Worm (Caenorhabditis elegans) whole organism, dauer: ENCODE data around the gene klf-1.
"Not testable (repeated sequence)": the region's sequence is repeated elsewhere in the genome, so short reads cannot be mapped to it uniquely, and the experiment has no call there.

Experiments
- unc-62 ChIP-seq: sonication (generic microtip); optimal IDR thresholded peaks from 2 replicates; lab custom pipeline; 2017; ENCODE audit warnings: missing biosample characterization, missing genetic modification reagents, missing genetic modification characterization

The klf-1 gene

ce11 chrIII:2874144-2874868 lies at the start of gene klf-1:
klf-1 (plus strand) TSS chrIII:2874818.
- TF ChIP-seq unc-62 (GFP tag; lab: Kevin White, UChicago): no peak

- TF ChIP-seq unc-62 (GFP tag; lab: Kevin White, UChicago): no peak
Measured at ce11 chrIII:2826770-2827169, 47.8 kb upstream of the klf-1 start, which contains the start of gene Y71H2AM.1. Y71H2AM.1 (plus strand) TSS chrIII:2827070.

ce11 chrIII:2832483-2832882 lies 42.1 kb upstream of the klf-1 start, which contains the start of gene Y71H2AM.29:
Y71H2AM.29 (plus strand) TSS chrIII:2832783.
- TF ChIP-seq unc-62 (GFP tag; lab: Kevin White, UChicago): no peak

- TF ChIP-seq unc-62 (GFP tag; lab: Kevin White, UChicago): no peak
Measured at ce11 chrIII:2834363-2834762, 40.3 kb upstream of the klf-1 start, which contains the start of gene txdc-17. txdc-17 (plus strand) TSS chrIII:2834663.

- TF ChIP-seq unc-62 (GFP tag; lab: Kevin White, UChicago): no peak
Measured at ce11 chrIII:2834998-2835397, 39.6 kb upstream of the klf-1 start.

- TF ChIP-seq unc-62 (GFP tag; lab: Kevin White, UChicago): no peak
Measured at ce11 chrIII:2836339-2836738, 38.3 kb upstream of the klf-1 start, which contains the start of gene josd-1. josd-1 (plus strand) TSS chrIII:2836639.

ce11 chrIII:2840877-2841540 lies 33.6 kb upstream of the klf-1 start, which contains the start of gene Y71H2AR.2:
Y71H2AR.2 (minus strand) TSS chrIII:2840927.
- no peak for TF ChIP-seq unc-62 (GFP tag; lab: Kevin White, UChicago)

- TF ChIP-seq unc-62 (GFP tag; lab: Kevin White, UChicago): no peak
Measured at ce11 chrIII:2841856-2842373, 32.7 kb upstream of the klf-1 start, which contains the start of gene H34I24.2. H34I24.2 (plus strand) TSS chrIII:2842044.

ce11 chrIII:2846747-2847146 lies 27.9 kb upstream of the klf-1 start, which contains the start of gene H34I24.1:
H34I24.1 (plus strand) TSS chrIII:2847047.
- not testable (repeated sequence) for TF ChIP-seq unc-62 (GFP tag; lab: Kevin White, UChicago)

ce11 chrIII:2855929-2856328 lies 18.7 kb upstream of the klf-1 start, which contains the start of gene F56F11.4:
F56F11.4 (plus strand) TSS chrIII:2856229.
- TF ChIP-seq unc-62 (GFP tag; lab: Kevin White, UChicago): no peak

ce11 chrIII:2858334-2858733 lies 16.3 kb upstream of the klf-1 start:
- TF ChIP-seq unc-62 (GFP tag; lab: Kevin White, UChicago): no peak

- no peak for TF ChIP-seq unc-62 (GFP tag; lab: Kevin White, UChicago)
Measured at ce11 chrIII:2864669-2865068, 9.9 kb upstream of the klf-1 start.

- TF ChIP-seq unc-62 (GFP tag; lab: Kevin White, UChicago): no peak
Measured at ce11 chrIII:2866597-2866996, 8.0 kb upstream of the klf-1 start.

ce11 chrIII:2868416-2868815 lies 6.2 kb upstream of the klf-1 start:
- TF ChIP-seq unc-62 (GFP tag; lab: Kevin White, UChicago): no peak

- TF ChIP-seq unc-62 (GFP tag; lab: Kevin White, UChicago): no peak
Measured at ce11 chrIII:2869033-2869432, 5.6 kb upstream of the klf-1 start.

- TF ChIP-seq unc-62 (GFP tag; lab: Kevin White, UChicago): no peak
Measured at ce11 chrIII:2869512-2869911, 5.1 kb upstream of the klf-1 start.
